Worm (Caenorhabditis elegans): ENCODE results near the gene unc-34.
A peak's percentile ranks its signal among the peaks of the same experiment; 100 is the strongest.

Gene unc-34

DNA sequence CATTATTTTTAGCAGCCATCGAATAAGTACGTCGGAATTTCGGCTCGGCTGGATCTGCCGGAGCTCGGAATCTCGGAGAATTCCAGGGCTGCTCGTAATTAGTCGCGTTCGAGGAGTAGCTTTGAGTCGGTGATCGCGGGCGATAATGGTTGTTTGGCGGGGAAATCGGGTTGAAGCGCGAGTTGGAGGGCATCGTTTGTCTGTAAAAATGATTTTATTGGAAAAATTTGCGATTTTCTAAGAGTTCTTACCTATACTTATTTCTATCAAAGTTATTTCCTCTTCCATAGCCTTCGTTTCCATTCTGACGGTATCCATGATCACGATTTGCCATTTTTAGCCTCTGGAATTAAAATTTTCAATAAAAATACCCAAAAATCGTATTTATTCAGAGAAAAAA, 20.9 kb downstream of the unc-34 start, which contains the start of gene Y50D4C.5:
Gene Y50D4C.5, minus strand, starts transcription at position 345 of the 400 bp plus-strand sequence.
- no peak for TF ChIP-seq jun-1 (tag; optimal IDR thresholded peaks at IDR 0.05)
- no peak for TF ChIP-seq pax-3 (tag; optimal IDR thresholded peaks at IDR 0.05)
- no peak for TF ChIP-seq sox-4 (tag; optimal IDR thresholded peaks at IDR 0.05)
- no peak for TF ChIP-seq nhr-237 (tag; optimal IDR thresholded peaks at IDR 0.05)
- TF ChIP-seq alr-1 (tag; optimal IDR thresholded peaks at IDR 0.05; ENCODE audit: borderline replicate concordance), result no peak
- TF ChIP-seq fkh-4 (tag; optimal IDR thresholded peaks at IDR 0.05; ENCODE audit: borderline replicate concordance), result no peak
- TF ChIP-seq lin-15B (tag; optimal IDR thresholded peaks at IDR 0.05), result no peak
- TF ChIP-seq lin-14 (GFP tag; optimal IDR thresholded peaks at IDR 0.05), result no peak
- no peak for TF ChIP-seq fkh-10 (GFP tag; optimal IDR thresholded peaks at IDR 0.05)
- no peak for TF ChIP-seq efl-1 (optimal IDR thresholded peaks at IDR 0.05)
- TF ChIP-seq efl-1 (GFP tag; optimal IDR thresholded peaks at IDR 0.05 in 1 of 2), result peak in 1 of 2 experiments; percentile 78
- 0 out of 2 replicates have a peak, but pooled peaks have one; percentile 68 for TF ChIP-seq ets-5 (GFP tag; IDR thresholded peaks at IDR 0.05)
- TF ChIP-seq tbx-2 (tag; optimal IDR thresholded peaks at IDR 0.05), result no peak
- no peak for TF ChIP-seq nhr-20 (tag; optimal IDR thresholded peaks at IDR 0.05)
- TF ChIP-seq xbp-1 (tag; optimal IDR thresholded peaks at IDR 0.05), result no peak

- peak; percentile 88 for TF ChIP-seq snu-23 (GFP tag; optimal IDR thresholded peaks at IDR 0.05)
- peak; percentile 62 for TF ChIP-seq ceh-63 (GFP tag; optimal IDR thresholded peaks at IDR 0.05)
- peak; percentile 52 for TF ChIP-seq lin-39 (tag; optimal IDR thresholded peaks at IDR 0.05)
- peak in 1 of 2 experiments; percentile 16 for TF ChIP-seq mdl-1 (tag; optimal IDR thresholded peaks at IDR 0.05)
- TF ChIP-seq fos-1 (tag; optimal IDR thresholded peaks at IDR 0.05), result peak; percentile 36
- TF ChIP-seq xbp-1 (tag; optimal IDR thresholded peaks at IDR 0.05), result peak; percentile 78
- no peak for TF ChIP-seq mef-2 (tag; optimal IDR thresholded peaks at IDR 0.05)
- TF ChIP-seq nhr-28 (tag; optimal IDR thresholded peaks at IDR 0.05), result no peak
- TF ChIP-seq dsc-1 (tag; optimal IDR thresholded peaks at IDR 0.05), result peak; percentile 85
- peak; percentile 6 for TF ChIP-seq vab-15 (tag; optimal IDR thresholded peaks at IDR 0.05)
- peak; percentile 95 for TF ChIP-seq nhr-90 (tag; optimal IDR thresholded peaks at IDR 0.05; ENCODE audit: poor library complexity)
- peak; percentile 81 for TF ChIP-seq swsn-7 (tag; optimal IDR thresholded peaks at IDR 0.05)
- peak; percentile 52 for TF ChIP-seq Y116A8C.19 (tag; optimal IDR thresholded peaks at IDR 0.05; ENCODE audit: borderline replicate concordance)
- peak; percentile 87 for TF ChIP-seq fkh-4 (tag; optimal IDR thresholded peaks at IDR 0.05; ENCODE audit: borderline replicate concordance)
- TF ChIP-seq unc-86 (tag; optimal IDR thresholded peaks at IDR 0.05), result peak; percentile 81
- peak; percentile 18 for TF ChIP-seq blmp-1 (tag; optimal IDR thresholded peaks at IDR 0.05)
- peak; percentile 26 for TF ChIP-seq ceh-8 (GFP tag; optimal IDR thresholded peaks at IDR 0.05)
- peak; percentile 21 for TF ChIP-seq lin-15B (tag; optimal IDR thresholded peaks at IDR 0.05)
- TF ChIP-seq C16A3.4 (tag; optimal IDR thresholded peaks at IDR 0.05), result peak; percentile 69
- no peak for TF ChIP-seq pag-3 (tag; optimal IDR thresholded peaks at IDR 0.05; ENCODE audit: borderline replicate concordance, insufficient read depth)
- TF ChIP-seq ces-1 (GFP tag; optimal IDR thresholded peaks at IDR 0.05), result no peak
- TF ChIP-seq C34B4.2 (tag; optimal IDR thresholded peaks at IDR 0.05), result no peak
- TF ChIP-seq nhr-12 (tag; optimal IDR thresholded peaks at IDR 0.05), result no peak
- peak; percentile 75 for TF ChIP-seq C04F5.9 (tag; optimal IDR thresholded peaks at IDR 0.05)
- TF ChIP-seq tbx-2 (tag; optimal IDR thresholded peaks at IDR 0.05), result peak; percentile 91
- no peak for TF ChIP-seq aly-2 (tag; optimal IDR thresholded peaks at IDR 0.05)
- peak; percentile 38 for TF ChIP-seq hlh-4 (tag; optimal IDR thresholded peaks at IDR 0.05)
- TF ChIP-seq mep-1 (tag; optimal IDR thresholded peaks at IDR 0.05), result peak; percentile 57
- TF ChIP-seq hpl-2 (GFP tag; optimal IDR thresholded peaks at IDR 0.05), result peak; percentile 61
- TF ChIP-seq nhr-85 (tag), result peak; percentile 94
- peak; percentile 92 for TF ChIP-seq fkh-8 (tag; optimal IDR thresholded peaks at IDR 0.05)
- TF ChIP-seq irx-1 (tag; optimal IDR thresholded peaks at IDR 0.05), result peak; percentile 81
- peak; percentile 81 for TF ChIP-seq egl-13 (tag; optimal IDR thresholded peaks at IDR 0.05)
- peak; percentile 13 for TF ChIP-seq zip-4 (GFP tag; optimal IDR thresholded peaks at IDR 0.05)
- TF ChIP-seq ceh-88 (GFP tag; IDR thresholded peaks at IDR 0.05), result peak; percentile 87
- no peak for TF ChIP-seq unc-30 (tag; optimal IDR thresholded peaks at IDR 0.05)
- TF ChIP-seq snpc-4 (tag; optimal IDR thresholded peaks at IDR 0.05), result no peak
- peak; percentile 71 to 74 for TF ChIP-seq lin-35 (GFP tag; optimal IDR thresholded peaks at IDR 0.05)
- TF ChIP-seq jun-1 (tag; optimal IDR thresholded peaks at IDR 0.05), result no peak
- peak; percentile 81 for TF ChIP-seq ceh-90 (tag; optimal IDR thresholded peaks at IDR 0.05)
- TF ChIP-seq pax-3 (tag; optimal IDR thresholded peaks at IDR 0.05), result peak; percentile 96
- TF ChIP-seq aha-1 (tag; optimal IDR thresholded peaks at IDR 0.05), result no peak
Measured at ce11 chrV:1003826-1004225, 21.3 kb downstream of the unc-34 start.

All from whole organism, L1 larva.